Fruit fly (Drosophila melanogaster): ENCODE data around the gene Mipp1.

The Mipp1 gene

dm6 chr3L:16612152-16612551, 39.0 kb upstream of the Mipp1 start, which contains the start of gene CG4101 (continued):
- TF ChIP-seq fu2 (GFP tag; optimal IDR thresholded peaks at IDR 0.05) = peak; percentile 78
- TF ChIP-seq CG32532 (GFP tag; IDR thresholded peaks at IDR 0.05) = peak; percentile 84
- TF ChIP-seq org-1 (GFP tag; optimal IDR thresholded peaks at IDR 0.05) = no peak
- TF ChIP-seq dati (GFP tag; IDR thresholded peaks at IDR 0.05) = no peak
- peak; percentile 87 for TF ChIP-seq sob (GFP tag; IDR thresholded peaks at IDR 0.05)
- TF ChIP-seq Bgb (GFP tag; IDR thresholded peaks at IDR 0.05; ENCODE audit: partially characterized antibody) = peak; percentile 51; the same call in 1 of the 2 replicates
- no peak for TF ChIP-seq CG6654 (GFP tag; optimal IDR thresholded peaks at IDR 0.05)
- peak; percentile 44 for TF ChIP-seq CG10959 (GFP tag; IDR thresholded peaks at IDR 0.05)
- TF ChIP-seq CG9797 (GFP tag; optimal IDR thresholded peaks at IDR 0.05) = peak; percentile 69
- no peak for TF ChIP-seq Trl (optimal IDR thresholded peaks at IDR 0.05)
- TF ChIP-seq Trl (GFP tag; optimal IDR thresholded peaks at IDR 0.05) = peak; percentile 82
- TF ChIP-seq mld (GFP tag; IDR thresholded peaks at IDR 0.05; ENCODE audit: partially characterized antibody) = no peak
- TF ChIP-seq zfh2 (GFP tag; optimal IDR thresholded peaks at IDR 0.05) = peak; percentile 86
- peak; percentile 90 for TF ChIP-seq BEAF-32 (GFP tag; optimal IDR thresholded peaks at IDR 0.05)
- peak; percentile 80 for TF ChIP-seq knrl (GFP tag; IDR thresholded peaks at IDR 0.05; ENCODE audit: partially characterized antibody)
- TF ChIP-seq CG5180 (GFP tag; optimal IDR thresholded peaks at IDR 0.05) = no peak
- peak in 1 of 2 experiments; percentile 44 for TF ChIP-seq insv (GFP tag; optimal IDR thresholded peaks at IDR 0.05)
- peak; percentile 81 for TF ChIP-seq CG10543 (GFP tag; optimal IDR thresholded peaks at IDR 0.05)
- peak; percentile 64 for TF ChIP-seq CG16863 (GFP tag; optimal IDR thresholded peaks at IDR 0.05)
- peak; percentile 68 for TF ChIP-seq Six4 (GFP tag; optimal IDR thresholded peaks at IDR 0.05)
- TF ChIP-seq Jarid2 (GFP tag; optimal IDR thresholded peaks at IDR 0.05) = no peak
- peak; percentile 62 for TF ChIP-seq CG17385 (GFP tag; optimal IDR thresholded peaks at IDR 0.05)
- peak; percentile 95 for TF ChIP-seq Med (GFP tag)
- TF ChIP-seq Dbx (GFP tag; IDR thresholded peaks at IDR 0.05) = peak; percentile 86
- no peak for TF ChIP-seq yki (optimal IDR thresholded peaks at IDR 0.05)
- no peak for TF ChIP-seq Poxn (GFP tag; IDR thresholded peaks at IDR 0.05)
- TF ChIP-seq gsb (GFP tag; IDR thresholded peaks at IDR 0.05) = no peak
- peak; percentile 52 for TF ChIP-seq CG2202 (tag; optimal IDR thresholded peaks at IDR 0.05)
- TF ChIP-seq Dip2 (GFP tag; IDR thresholded peaks at IDR 0.05) = no peak
- TF ChIP-seq CG4854 (GFP tag; optimal IDR thresholded peaks at IDR 0.05) = peak; percentile 65
- peak; percentile 88 for TF ChIP-seq Hsf (GFP tag; optimal IDR thresholded peaks at IDR 0.05)
- peak; percentile 66 for TF ChIP-seq pnt (GFP tag; optimal IDR thresholded peaks at IDR 0.05)
- TF ChIP-seq Lpt (GFP tag; optimal IDR thresholded peaks at IDR 0.05) = no peak
- TF ChIP-seq hbn (GFP tag; IDR thresholded peaks at IDR 0.05; ENCODE audit: partially characterized antibody) = peak; percentile 85
- peak; percentile 55 for TF ChIP-seq peb (GFP tag; IDR thresholded peaks at IDR 0.05)
- peak; percentile 48 for TF ChIP-seq schlank (tag; optimal IDR thresholded peaks at IDR 0.05)
- peak; percentile 80 for TF ChIP-seq al (GFP tag; IDR thresholded peaks at IDR 0.05)
- TF ChIP-seq Nf-YC (tag; optimal IDR thresholded peaks at IDR 0.05) = peak; percentile 75
- peak; percentile 25 for TF ChIP-seq Spps (tag; optimal IDR thresholded peaks at IDR 0.05)
- no peak for TF ChIP-seq Stat92E (GFP tag; optimal IDR thresholded peaks at IDR 0.05)
- peak; percentile 81 for TF ChIP-seq vfl (GFP tag; optimal IDR thresholded peaks at IDR 0.05)
- TF ChIP-seq pfk (GFP tag; optimal IDR thresholded peaks at IDR 0.05) = no peak
- TF ChIP-seq CG10462 (GFP tag; optimal IDR thresholded peaks at IDR 0.05) = peak; percentile 60
- peak; percentile 59 for TF ChIP-seq Mad (GFP tag; optimal IDR thresholded peaks at IDR 0.05)
- peak; percentile 74 for TF ChIP-seq CG10209 (GFP tag; optimal IDR thresholded peaks at IDR 0.05)
- no peak for TF ChIP-seq cg (GFP tag; optimal IDR thresholded peaks at IDR 0.05)
- TF ChIP-seq CG14014 (GFP tag; IDR thresholded peaks at IDR 0.05) = peak; percentile 84
- TF ChIP-seq CG3281 (GFP tag; optimal IDR thresholded peaks at IDR 0.05) = peak; percentile 90
- TF ChIP-seq C15 (GFP tag; IDR thresholded peaks at IDR 0.05) = 0 out of 3 replicates have a peak, but pooled peaks have one; percentile 41
- peak; percentile 5 for TF ChIP-seq CG11398 (GFP tag; optimal IDR thresholded peaks at IDR 0.05)
- TF ChIP-seq fd96Cb (tag; optimal IDR thresholded peaks at IDR 0.05) = peak; percentile 59
- peak; percentile 72 for TF ChIP-seq CG4424 (GFP tag; optimal IDR thresholded peaks at IDR 0.05)
